Fruit fly (Drosophila melanogaster) whole organism, embryonic: ENCODE data around the gene CG14154.
A peak's percentile ranks its signal among the peaks of the same experiment; 100 is the strongest.

ENCODE experiments used
- Adf1 ChIP-seq: fragments of 200-800 bp; sonication (Bioruptor generic); IDR thresholded peaks from 2 replicates; pipeline ENCODE4 v1.3.6; 2022; ENCODE audit warnings: missing biosample characterization, missing genetic modification characterization
- Aef1 ChIP-seq: fragments of 200-800 bp; sonication (Bioruptor generic); IDR thresholded peaks from 3 replicates; pipeline ENCODE4 v1.3.6; 2022; ENCODE audit warnings: missing biosample characterization, missing genetic modification characterization
- Awh ChIP-seq: fragments of 200-800 bp; sonication (Bioruptor generic); IDR thresholded peaks from 2 replicates; pipeline ENCODE4, ENCODE4 v1.3.6; 2022; ENCODE audit warnings: missing biosample characterization, missing genetic modification characterization
- Bdp1 ChIP-seq: fragments of 200-800 bp; sonication (Bioruptor generic); optimal IDR thresholded peaks from 3 replicates; lab custom pipeline; 2016; ENCODE audit warnings: missing biosample characterization, missing genetic modification characterization
- CG10431 ChIP-seq: fragments of 200-800 bp; sonication (Bioruptor generic); optimal IDR thresholded peaks from 3 replicates; lab custom pipeline; 2018; ENCODE audit warnings: missing biosample characterization, mild to moderate bottlenecking, missing genetic modification characterization
- CG11504 ChIP-seq: fragments of 200-800 bp; sonication (Bioruptor generic); optimal IDR thresholded peaks from 3 replicates; lab custom pipeline; 2019; ENCODE audit warnings: missing biosample characterization, mild to moderate bottlenecking, missing genetic modification characterization, moderate library complexity
- CG11723 ChIP-seq: fragments of 200-800 bp; sonication (Bioruptor generic); optimal IDR thresholded peaks from 2 replicates; lab custom pipeline; 2017; ENCODE audit warnings: missing biosample characterization, mild to moderate bottlenecking, missing genetic modification characterization
- CG12104 ChIP-seq: fragments of 200-800 bp; sonication (Bioruptor generic); optimal IDR thresholded peaks from 3 replicates; lab custom pipeline; 2016; ENCODE audit warnings: missing biosample characterization, missing genetic modification characterization
- CG12155 ChIP-seq: fragments of 200-800 bp; sonication (Bioruptor generic); optimal IDR thresholded peaks from 3 replicates; lab custom pipeline; 2016; ENCODE audit warnings: missing biosample characterization, missing genetic modification characterization
- CG1602 ChIP-seq: fragments of 200-800 bp; sonication (Bioruptor generic); optimal IDR thresholded peaks from 3 replicates; lab custom pipeline; 2016; ENCODE audit warnings: missing biosample characterization, missing genetic modification characterization
- CG18764 ChIP-seq: fragments of 200-800 bp; sonication (Bioruptor generic); optimal IDR thresholded peaks from 3 replicates; lab custom pipeline; 2016; ENCODE audit warnings: missing biosample characterization, missing genetic modification characterization
- CG30431 ChIP-seq: fragments of 200-800 bp; sonication (Bioruptor generic); optimal IDR thresholded peaks from 2 replicates; lab custom pipeline; 2017; ENCODE audit warnings: missing biosample characterization, missing genetic modification characterization
- CG4328 ChIP-seq: fragments of 200-800 bp; sonication (Bioruptor generic); optimal IDR thresholded peaks from 3 replicates; lab custom pipeline; 2017; ENCODE audit warnings: missing biosample characterization, missing genetic modification reagents, missing genetic modification characterization
- CG4820 ChIP-seq: fragments of 200-800 bp; sonication (Bioruptor generic); optimal IDR thresholded peaks from 3 replicates; lab custom pipeline; 2016; ENCODE audit warnings: missing biosample characterization, missing genetic modification characterization
- CG5180 ChIP-seq: fragments of 200-800 bp; sonication (Bioruptor generic); optimal IDR thresholded peaks from 3 replicates; lab custom pipeline; 2017; ENCODE audit warnings: missing biosample characterization, missing genetic modification characterization, mild to moderate bottlenecking, moderate library complexity, missing genetic modification reagents
- CG6854 ChIP-seq: fragments of 200-800 bp; sonication (Bioruptor generic); optimal IDR thresholded peaks from 3 replicates; lab custom pipeline; 2017; ENCODE audit warnings: missing biosample characterization, mild to moderate bottlenecking, missing genetic modification characterization
- CG7745 ChIP-seq: fragments of 200-800 bp; sonication (Bioruptor generic); optimal IDR thresholded peaks from 2 replicates; lab custom pipeline; 2018; ENCODE audit warnings: missing biosample characterization, mild to moderate bottlenecking, missing genetic modification characterization, moderate library complexity
- CG9727 ChIP-seq: fragments of 200-800 bp; sonication (Bioruptor generic); optimal IDR thresholded peaks from 3 replicates; lab custom pipeline; 2017; ENCODE audit warnings: missing biosample characterization, mild to moderate bottlenecking, missing genetic modification characterization
- CG9932 ChIP-seq: fragments of 200-800 bp; sonication (Bioruptor generic); IDR thresholded peaks from 2 replicates; pipeline ENCODE4 v1.3.6; 2022; ENCODE audit warnings: missing biosample characterization, missing genetic modification characterization
- CTCF ChIP-seq: fragments of 200-800 bp; sonication (Bioruptor generic); optimal IDR thresholded peaks from 2 replicates; lab custom pipeline; 2017; ENCODE audit warnings: missing biosample characterization, mild to moderate bottlenecking, missing genetic modification characterization, moderate library complexity
- CoRest ChIP-seq: fragments of 200-800 bp; sonication (Bioruptor generic); optimal IDR thresholded peaks from 3 replicates; lab custom pipeline; 2018; ENCODE audit warnings: missing biosample characterization, mild to moderate bottlenecking, missing genetic modification characterization, moderate library complexity
- D ChIP-seq, 2 experiments: fragments of 200-800 bp in 1 of 2; fragments of >200 bp in 1 of 2; sonication (Bioruptor generic) in 1 of 2; optimal IDR thresholded peaks; 2 replicates in 1 of 2; 3 replicates in 1 of 2; lab custom pipeline; 2017; ENCODE audit warnings: mild to moderate bottlenecking in 1 of 2, missing biosample characterization in 1 of 2, missing genetic modification characterization in 1 of 2, missing genetic modification reagents in 1 of 2
- E2f1 ChIP-seq: fragments of 200-800 bp; sonication (Bioruptor generic); IDR thresholded peaks from 2 replicates; pipeline ENCODE4 v1.3.6; 2022; ENCODE audit warnings: missing biosample characterization, missing genetic modification characterization
- Hmr ChIP-seq: fragments of 200-800 bp; sonication (Bioruptor generic); optimal IDR thresholded peaks from 3 replicates; lab custom pipeline; 2017; ENCODE audit warnings: mild to moderate bottlenecking, missing biosample characterization, missing genetic modification reagents, missing genetic modification characterization
- Lhr ChIP-seq: fragments of 200-800 bp; sonication (Bioruptor generic); optimal IDR thresholded peaks from 3 replicates; lab custom pipeline; 2017; ENCODE audit warnings: mild to moderate bottlenecking, missing biosample characterization, missing genetic modification reagents, missing genetic modification characterization
- MTF-1 ChIP-seq: fragments of 200-800 bp; sonication (Bioruptor generic); optimal IDR thresholded peaks from 2 replicates; lab custom pipeline; 2018; ENCODE audit warnings: missing biosample characterization, mild to moderate bottlenecking, missing genetic modification characterization, borderline replicate concordance
- Neu2 ChIP-seq: fragments of 200-800 bp; sonication (Bioruptor generic); optimal IDR thresholded peaks from 3 replicates; lab custom pipeline; 2016; ENCODE audit warnings: missing biosample characterization, missing genetic modification characterization, borderline replicate concordance
- Nf-YA ChIP-seq: fragments of 200-800 bp; sonication (Bioruptor generic); IDR thresholded peaks from 2 replicates; pipeline ENCODE4 v1.3.6; 2022; ENCODE audit warnings: missing biosample characterization, missing genetic modification characterization
- Opbp ChIP-seq: fragments of 200-800 bp; sonication (Bioruptor generic); IDR thresholded peaks from 3 replicates; pipeline ENCODE4 v1.3.6; 2022; ENCODE audit warnings: missing biosample characterization, missing genetic modification characterization; ENCODE audit not compliant: partially characterized antibody
- Spps ChIP-seq: fragments of 200-800 bp; sonication (Bioruptor generic); optimal IDR thresholded peaks from 2 replicates; lab custom pipeline; 2018; ENCODE audit warnings: missing biosample characterization, mild to moderate bottlenecking, missing genetic modification characterization
- ab ChIP-seq: fragments of 200-800 bp; sonication (Bioruptor generic); optimal IDR thresholded peaks from 2 replicates; lab custom pipeline; 2016; ENCODE audit warnings: missing biosample characterization, missing genetic modification characterization
- chif ChIP-seq, 2 experiments: fragments of 200-800 bp; sonication (Bioruptor generic); optimal IDR thresholded peaks; 3 replicates each; lab custom pipeline; 2016; ENCODE audit warnings: missing biosample characterization in 2 of 2, missing genetic modification characterization in 2 of 2
- dan ChIP-seq: fragments of 200-800 bp; sonication (Bioruptor generic); IDR thresholded peaks from 2 replicates; pipeline ENCODE4 v1.3.6; 2022; ENCODE audit warnings: missing biosample characterization, missing genetic modification characterization
- eve ChIP-seq, 2 experiments: fragments of >200 bp; optimal IDR thresholded peaks; 2 replicates each; lab custom pipeline; 2017; ENCODE audit warnings: missing biosample characterization in 2 of 2, missing genetic modification characterization in 2 of 2
- gcm2 ChIP-seq: fragments of 200-800 bp; sonication (Bioruptor generic); optimal IDR thresholded peaks from 2 replicates; lab custom pipeline; 2016; ENCODE audit warnings: missing biosample characterization, missing genetic modification characterization
- gem ChIP-seq: fragments of 200-800 bp; sonication (Bioruptor generic); optimal IDR thresholded peaks from 2 replicates; lab custom pipeline; 2019; ENCODE audit warnings: missing biosample characterization, mild to moderate bottlenecking, missing genetic modification characterization, moderate library complexity
- gfzf ChIP-seq: fragments of 200-800 bp; sonication (Bioruptor generic); optimal IDR thresholded peaks from 2 replicates; lab custom pipeline; 2016; ENCODE audit warnings: missing biosample characterization, mild to moderate bottlenecking, missing genetic modification characterization, moderate library complexity
- ind ChIP-seq: fragments of 200-800 bp; sonication (Bioruptor generic); optimal IDR thresholded peaks from 3 replicates; lab custom pipeline; 2016; ENCODE audit warnings: missing biosample characterization, missing genetic modification characterization
- lbe ChIP-seq: fragments of 200-800 bp; sonication (Bioruptor generic); optimal IDR thresholded peaks from 2 replicates; lab custom pipeline; 2016; ENCODE audit warnings: missing biosample characterization, mild to moderate bottlenecking, missing genetic modification characterization
- luna ChIP-seq: fragments of 200-800 bp; sonication (Bioruptor generic); optimal IDR thresholded peaks from 2 replicates; lab custom pipeline; 2016; ENCODE audit warnings: missing biosample characterization, missing genetic modification characterization
- peb ChIP-seq: fragments of 200-800 bp; sonication (Bioruptor generic); IDR thresholded peaks from 2 replicates; pipeline ENCODE4 v1.3.6; 2022; ENCODE audit warnings: missing biosample characterization, missing genetic modification characterization
- prd ChIP-seq, 3 experiments: fragments of >200 bp in 2 of 3; fragments of 200-800 bp in 1 of 3; sonication (Bioruptor generic) in 1 of 3; optimal IDR thresholded peaks in 2 of 3; IDR thresholded peaks in 1 of 3; 2 replicates in 2 of 3; 3 replicates in 1 of 3; pipeline versions ENCODE4 v1.3.6 to Lab custom; 2017 to 2022; ENCODE audit warnings: missing biosample characterization in 1 of 3, missing genetic modification characterization in 1 of 3
- pzg ChIP-seq: fragments of 200-800 bp; sonication (Bioruptor generic); optimal IDR thresholded peaks from 3 replicates; lab custom pipeline; 2018; ENCODE audit warnings: missing biosample characterization, mild to moderate bottlenecking, missing genetic modification characterization, moderate library complexity
- sens-2 ChIP-seq: fragments of 200-800 bp; sonication (Bioruptor generic); IDR thresholded peaks from 2 replicates; pipeline ENCODE4 v1.3.6; 2022; ENCODE audit warnings: missing biosample characterization, missing genetic modification characterization
- sima ChIP-seq: fragments of 200-800 bp; sonication (Bioruptor generic); optimal IDR thresholded peaks from 2 replicates; lab custom pipeline; 2016; ENCODE audit warnings: missing biosample characterization, missing genetic modification characterization
- slou ChIP-seq: fragments of 200-800 bp; sonication (Bioruptor generic); optimal IDR thresholded peaks from 3 replicates; lab custom pipeline; 2016; ENCODE audit warnings: missing biosample characterization, missing genetic modification characterization
- ssp ChIP-seq: fragments of 200-800 bp; sonication (Bioruptor generic); IDR thresholded peaks from 2 replicates; pipeline ENCODE4 v1.3.6; 2022; ENCODE audit warnings: missing biosample characterization, missing genetic modification characterization
- stc ChIP-seq: fragments of 200-800 bp; sonication (Bioruptor generic); IDR thresholded peaks from 2 replicates; pipeline ENCODE4 v1.3.6; 2022; ENCODE audit warnings: missing biosample characterization, missing genetic modification characterization
- twi ChIP-seq: fragments of 200-800 bp; optimal IDR thresholded peaks from 2 replicates; lab custom pipeline; 2019; ENCODE audit warnings: missing biosample characterization, mild to moderate bottlenecking, missing genetic modification characterization, moderate library complexity
- tx ChIP-seq: fragments of 200-800 bp; sonication (Bioruptor generic); optimal IDR thresholded peaks from 2 replicates; lab custom pipeline; 2016; ENCODE audit warnings: missing biosample characterization, missing genetic modification characterization
- unc-4 ChIP-seq: fragments of 200-800 bp; sonication (Bioruptor generic); IDR thresholded peaks from 2 replicates; pipeline ENCODE4 v1.3.6; 2022; ENCODE audit warnings: missing biosample characterization, missing genetic modification characterization; ENCODE audit not compliant: partially characterized antibody

Gene CG14154

dm6 chr3L:10681814-10682213 lies 40.1 kb downstream of the CG14154 start (continued):
- TF ChIP-seq eve (GFP tag; optimal IDR thresholded peaks at IDR 0.05; lab: Kevin White, UChicago), result no peak
- TF ChIP-seq peb, result no peak
- no peak for TF ChIP-seq CG9727 (GFP tag; lab: Kevin White, UChicago)
- no peak for TF ChIP-seq CG5180 (GFP tag; lab: Kevin White, UChicago)
- TF ChIP-seq pzg (GFP tag; lab: Kevin White, UChicago), result no peak
- 0 out of 2 replicates have a peak, but pooled peaks have one; percentile 5 for TF ChIP-seq sens-2 (GFP tag; lab: Robert Waterston, UW)
- TF ChIP-seq Neu2 (GFP tag; lab: Kevin White, UChicago), result no peak
- no peak for TF ChIP-seq CG12104 (GFP tag; lab: Kevin White, UChicago)
- no peak for TF ChIP-seq ind (GFP tag; lab: Kevin White, UChicago)
- no peak for TF ChIP-seq gfzf (GFP tag; lab: Kevin White, UChicago)
- peak; percentile 67 for TF ChIP-seq Aef1 (GFP tag; lab: Robert Waterston, UW)
- no peak for TF ChIP-seq E2f1 (GFP tag; lab: Robert Waterston, UW)
- TF ChIP-seq D (optimal IDR thresholded peaks at IDR 0.05; lab: Kevin White, UChicago), result no peak
- TF ChIP-seq D (GFP tag; optimal IDR thresholded peaks at IDR 0.05; lab: Kevin White, UChicago), result no peak
- TF ChIP-seq Awh, result peak; percentile 50; the same call in 1 of the 2 replicates
- TF ChIP-seq CG11504 (tag; lab: Kevin White, UChicago), result no peak
- no peak for TF ChIP-seq Spps (tag; lab: Kevin White, UChicago)
- no peak for TF ChIP-seq CG7745 (tag; lab: Kevin White, UChicago)
- TF ChIP-seq dan, result no peak
- no peak for TF ChIP-seq gcm2 (GFP tag; lab: Kevin White, UChicago)
- no peak for TF ChIP-seq CG11723
- TF ChIP-seq CG30431 (GFP tag; lab: Kevin White, UChicago), result no peak
- TF ChIP-seq CG4328, result no peak
- TF ChIP-seq CTCF (GFP tag; lab: Kevin White, UChicago), result no peak
- TF ChIP-seq CG9932 (GFP tag; lab: Robert Waterston, UW), result peak; percentile 32; the same call in 1 of the 2 replicates
- TF ChIP-seq CG4820 (GFP tag; lab: Kevin White, UChicago), result no peak
- no peak for TF ChIP-seq Opbp (GFP tag; lab: Robert Waterston, UW)
- no peak for TF ChIP-seq CG18764
- TF ChIP-seq tx (GFP tag; lab: Kevin White, UChicago), result no peak
- TF ChIP-seq Lhr (GFP tag; lab: Kevin White, UChicago), result no peak
- TF ChIP-seq lbe (GFP tag; lab: Kevin White, UChicago), result peak; percentile 20
- TF ChIP-seq luna (GFP tag; lab: Kevin White, UChicago), result no peak
- no peak for TF ChIP-seq chif (GFP tag; optimal IDR thresholded peaks at IDR 0.05; lab: Kevin White, UChicago)
- TF ChIP-seq CG10431 (GFP tag; lab: Kevin White, UChicago), result no peak
- 0 out of 2 replicates have a peak, but pooled peaks have one; percentile 32 for TF ChIP-seq unc-4 (GFP tag; lab: Robert Waterston, UW)
- no peak for TF ChIP-seq Hmr (GFP tag; lab: Kevin White, UChicago)
- TF ChIP-seq stc (GFP tag; lab: Robert Waterston, UW), result no peak
- no peak for TF ChIP-seq CG12155 (GFP tag; lab: Kevin White, UChicago)
- TF ChIP-seq twi (tag; lab: Kevin White, UChicago), result no peak
- no peak for TF ChIP-seq MTF-1 (GFP tag; lab: Kevin White, UChicago)
- no peak for TF ChIP-seq gem (tag; lab: Kevin White, UChicago)
- no peak for TF ChIP-seq ab (GFP tag; lab: Kevin White, UChicago)
- TF ChIP-seq sima (GFP tag; lab: Kevin White, UChicago), result no peak
- no peak for TF ChIP-seq CG6854
- no peak for TF ChIP-seq CG1602 (GFP tag; lab: Kevin White, UChicago)
- no peak for TF ChIP-seq prd (optimal IDR thresholded peaks at IDR 0.05; lab: Kevin White, UChicago)
- TF ChIP-seq prd (GFP tag; IDR thresholded peaks at IDR 0.05; lab: Robert Waterston, UW), result no peak; the same call in 2 of the 3 replicates
- peak; percentile 64; the same call in 1 of the 2 replicates for TF ChIP-seq Adf1
- TF ChIP-seq CoRest, result no peak
- no peak for TF ChIP-seq Bdp1 (GFP tag; lab: Kevin White, UChicago)
- no peak for TF ChIP-seq ssp (GFP tag; lab: Robert Waterston, UW)
- TF ChIP-seq Nf-YA (GFP tag; lab: Robert Waterston, UW), result no peak
- no peak for TF ChIP-seq slou (GFP tag; lab: Kevin White, UChicago)
